Fruit fly (Drosophila melanogaster) whole organism, embryonic: ENCODE measurements around the gene CG15725.
A peak's percentile ranks its signal among the peaks of the same experiment; 100 is the strongest.

Experiments used
- Antp ChIP-seq: fragments of 200-800 bp; sonication (Bioruptor generic); optimal IDR thresholded peaks from 3 replicates; lab custom pipeline; 2016; ENCODE audit warnings: missing biosample characterization, missing genetic modification characterization
- Bgb ChIP-seq: fragments of 200-800 bp; sonication (Bioruptor generic); IDR thresholded peaks from 2 replicates; pipeline ENCODE4 v1.3.6; 2022; ENCODE audit warnings: missing biosample characterization, missing genetic modification characterization; ENCODE audit not compliant: partially characterized antibody
- CG11085 ChIP-seq: fragments of 200-800 bp; sonication (Bioruptor generic); IDR thresholded peaks from 2 replicates; pipeline ENCODE4 v1.3.6; 2022; ENCODE audit warnings: missing biosample characterization, missing genetic modification characterization
- CG11093 ChIP-seq: fragments of 200-800 bp; sonication (Bioruptor generic); IDR thresholded peaks from 3 replicates; pipeline ENCODE4 v1.3.6; 2022; ENCODE audit warnings: missing biosample characterization, missing genetic modification characterization
- CG11247 ChIP-seq: fragments of 200-800 bp; sonication (Bioruptor generic); IDR thresholded peaks from 2 replicates; pipeline ENCODE4 v1.3.6; 2022; ENCODE audit warnings: missing biosample characterization, missing genetic modification characterization
- CG11504 ChIP-seq: fragments of 200-800 bp; sonication (Bioruptor generic); optimal IDR thresholded peaks from 3 replicates; lab custom pipeline; 2019; ENCODE audit warnings: missing biosample characterization, mild to moderate bottlenecking, missing genetic modification characterization, moderate library complexity
- CG14710 ChIP-seq: fragments of 200-800 bp; sonication (Bioruptor generic); optimal IDR thresholded peaks from 3 replicates; lab custom pipeline; 2019; ENCODE audit warnings: missing biosample characterization, mild to moderate bottlenecking, missing genetic modification characterization, moderate library complexity
- CG1602 ChIP-seq: fragments of 200-800 bp; sonication (Bioruptor generic); optimal IDR thresholded peaks from 3 replicates; lab custom pipeline; 2016; ENCODE audit warnings: missing biosample characterization, missing genetic modification characterization
- CG1603 ChIP-seq: fragments of 200-800 bp; sonication (Bioruptor generic); optimal IDR thresholded peaks from 2 replicates; lab custom pipeline; 2019; ENCODE audit warnings: missing biosample characterization, mild to moderate bottlenecking, missing genetic modification characterization, moderate library complexity
- CG17186 ChIP-seq: fragments of 200-800 bp; sonication (Bioruptor generic); optimal IDR thresholded peaks from 3 replicates; lab custom pipeline; 2017; ENCODE audit warnings: missing biosample characterization, missing genetic modification reagents, missing genetic modification characterization
- CG2116 ChIP-seq: fragments of 200-800 bp; sonication (Bioruptor generic); optimal IDR thresholded peaks from 3 replicates; lab custom pipeline; 2018; ENCODE audit warnings: missing biosample characterization, mild to moderate bottlenecking, missing genetic modification characterization
- CG31224 ChIP-seq: fragments of 200-800 bp; sonication (Bioruptor generic); IDR thresholded peaks from 2 replicates; pipeline ENCODE4 v1.3.6; 2022; ENCODE audit warnings: missing biosample characterization, missing genetic modification characterization
- CG31441 ChIP-seq: fragments of 200-800 bp; sonication (Bioruptor generic); IDR thresholded peaks from 2 replicates; pipeline ENCODE4 v1.3.6; 2022; ENCODE audit warnings: missing biosample characterization, missing genetic modification characterization
- CG32767 ChIP-seq: fragments of 200-800 bp; sonication (Bioruptor generic); IDR thresholded peaks from 2 replicates; pipeline ENCODE4 v1.3.6; 2022; ENCODE audit warnings: missing biosample characterization, missing genetic modification characterization
- CG33557 ChIP-seq: fragments of 200-800 bp; sonication (Bioruptor generic); optimal IDR thresholded peaks from 2 replicates; lab custom pipeline; 2019; ENCODE audit warnings: missing biosample characterization, mild to moderate bottlenecking, missing genetic modification characterization, moderate library complexity
- CG4282 ChIP-seq: fragments of 200-800 bp; sonication (Bioruptor generic); optimal IDR thresholded peaks from 2 replicates; lab custom pipeline; 2016; ENCODE audit warnings: missing biosample characterization, missing genetic modification characterization
- CG5953 ChIP-seq: fragments of 200-800 bp; sonication (Bioruptor generic); IDR thresholded peaks from 2 replicates; pipeline ENCODE4 v1.3.6; 2022; ENCODE audit warnings: missing biosample characterization, missing genetic modification characterization
- CG6272 ChIP-seq: fragments of 200-800 bp; sonication (Bioruptor generic); IDR thresholded peaks from 2 replicates; pipeline ENCODE4 v1.3.6; 2022; ENCODE audit warnings: missing biosample characterization, missing genetic modification characterization
- CG8924 ChIP-seq: fragments of 200-800 bp; optimal IDR thresholded peaks from 3 replicates; lab custom pipeline; 2019; ENCODE audit warnings: missing biosample characterization, mild to moderate bottlenecking, missing genetic modification characterization, moderate library complexity
- Dek ChIP-seq: fragments of 200-800 bp; sonication (Bioruptor generic); optimal IDR thresholded peaks from 3 replicates; lab custom pipeline; 2019; ENCODE audit warnings: missing biosample characterization, mild to moderate bottlenecking, missing genetic modification characterization, moderate library complexity
- Doc3 ChIP-seq: fragments of 200-800 bp; sonication (Bioruptor generic); IDR thresholded peaks from 3 replicates; pipeline ENCODE4 v1.3.6; 2022; ENCODE audit warnings: missing biosample characterization, missing genetic modification characterization; ENCODE audit not compliant: partially characterized antibody
- Eip74EF ChIP-seq, 2 experiments: fragments of 200-800 bp in 1 of 2; fragments of >200 bp in 1 of 2; sonication (Bioruptor generic) in 1 of 2; optimal IDR thresholded peaks; 2 replicates each; lab custom pipeline; 2017 to 2019; ENCODE audit warnings: missing biosample characterization in 2 of 2, missing genetic modification characterization in 2 of 2, mild to moderate bottlenecking in 1 of 2, moderate library complexity in 1 of 2
- Hr39 ChIP-seq: fragments of >200 bp; optimal IDR thresholded peaks from 2 replicates; lab custom pipeline; 2017
- MESR4 ChIP-seq: fragments of 200-800 bp; sonication (Bioruptor generic); optimal IDR thresholded peaks from 2 replicates; lab custom pipeline; 2018; ENCODE audit warnings: missing biosample characterization, mild to moderate bottlenecking, missing genetic modification characterization, moderate library complexity
- Med ChIP-seq: fragments of 200-800 bp; sonication (Bioruptor generic); peaks from one replicate; lab custom pipeline; 2016; ENCODE audit warnings: missing biosample characterization, missing genetic modification characterization, mild to moderate bottlenecking, inconsistent platforms, moderate library complexity
- NFAT ChIP-seq: fragments of 200-800 bp; sonication (Bioruptor generic); IDR thresholded peaks from 2 replicates; pipeline ENCODE4 v1.3.6; 2022; ENCODE audit warnings: missing biosample characterization, missing genetic modification characterization
- Optix ChIP-seq: fragments of 200-800 bp; sonication (Bioruptor generic); IDR thresholded peaks from 3 replicates; pipeline ENCODE4 v1.3.6; 2022; ENCODE audit warnings: missing biosample characterization, missing genetic modification characterization
- Tbp ChIP-seq: fragments of >200 bp; optimal IDR thresholded peaks from 2 replicates; lab custom pipeline; 2018; ENCODE audit warnings: missing biosample characterization, missing genetic modification characterization
- YL-1 ChIP-seq: fragments of 200-800 bp; sonication (Bioruptor generic); optimal IDR thresholded peaks from 3 replicates; lab custom pipeline; 2017; ENCODE audit warnings: missing biosample characterization, mild to moderate bottlenecking, missing genetic modification characterization
- al ChIP-seq: fragments of 200-800 bp; sonication (Bioruptor generic); IDR thresholded peaks from 2 replicates; pipeline ENCODE4 v1.3.6; 2022; ENCODE audit warnings: missing biosample characterization, missing genetic modification characterization
- ap ChIP-seq: fragments of 200-800 bp; sonication (Bioruptor generic); IDR thresholded peaks from 2 replicates; pipeline ENCODE4 v1.3.6; 2022; ENCODE audit warnings: missing biosample characterization, missing genetic modification characterization
- ase ChIP-seq: fragments of 200-800 bp; sonication (Bioruptor generic); IDR thresholded peaks from 3 replicates; pipeline ENCODE4 v1.3.6; 2022; ENCODE audit warnings: missing biosample characterization, missing genetic modification characterization
- ato ChIP-seq: fragments of 200-800 bp; sonication (Bioruptor generic); IDR thresholded peaks from 2 replicates; pipeline ENCODE4 v1.3.6; 2022; ENCODE audit warnings: missing biosample characterization, missing genetic modification characterization; ENCODE audit not compliant: partially characterized antibody
- bigmax ChIP-seq: fragments of 200-800 bp; sonication (Bioruptor generic); optimal IDR thresholded peaks from 2 replicates; lab custom pipeline; 2018; ENCODE audit warnings: missing biosample characterization, mild to moderate bottlenecking, missing genetic modification characterization
- crc ChIP-seq: fragments of 200-800 bp; sonication (Bioruptor generic); optimal IDR thresholded peaks from 2 replicates; lab custom pipeline; 2016; ENCODE audit warnings: missing biosample characterization, missing genetic modification characterization
- disco-r ChIP-seq: fragments of 200-800 bp; sonication (Bioruptor generic); optimal IDR thresholded peaks from 2 replicates; lab custom pipeline; 2016; ENCODE audit warnings: missing biosample characterization, missing genetic modification characterization
- dpn ChIP-seq, 2 experiments: fragments of 200-800 bp; sonication (Bioruptor generic); optimal IDR thresholded peaks; 3 replicates each; lab custom pipeline; 2016; ENCODE audit warnings: missing biosample characterization in 2 of 2, missing genetic modification characterization in 2 of 2
- fd102C ChIP-seq: fragments of 200-800 bp; sonication (Bioruptor generic); optimal IDR thresholded peaks from 2 replicates; lab custom pipeline; 2018; ENCODE audit warnings: missing biosample characterization, mild to moderate bottlenecking, missing genetic modification characterization, moderate library complexity
- fd3F ChIP-seq: fragments of 200-800 bp; sonication (Bioruptor generic); optimal IDR thresholded peaks from 2 replicates; lab custom pipeline; 2018; ENCODE audit warnings: missing biosample characterization, mild to moderate bottlenecking, missing genetic modification characterization, moderate library complexity
- gcm ChIP-seq: fragments of 200-800 bp; sonication (Bioruptor generic); optimal IDR thresholded peaks from 2 replicates; lab custom pipeline; 2019; ENCODE audit warnings: missing biosample characterization, mild to moderate bottlenecking, missing genetic modification characterization, moderate library complexity
- her ChIP-seq: fragments of 200-800 bp; sonication (Bioruptor generic); optimal IDR thresholded peaks from 2 replicates; lab custom pipeline; 2016; ENCODE audit warnings: missing biosample characterization, missing genetic modification characterization
- hth ChIP-seq: fragments of >200 bp; optimal IDR thresholded peaks from 2 replicates; lab custom pipeline; 2017; ENCODE audit warnings: inconsistent platforms
- jigr1 ChIP-seq: fragments of 200-800 bp; sonication (Bioruptor generic); IDR thresholded peaks from 3 replicates; pipeline ENCODE4 v1.3.6; 2022; ENCODE audit warnings: missing biosample characterization, missing genetic modification characterization
- odd ChIP-seq: fragments of 200-800 bp; sonication (Bioruptor generic); optimal IDR thresholded peaks from 2 replicates; lab custom pipeline; 2017; ENCODE audit warnings: missing biosample characterization, mild to moderate bottlenecking, missing genetic modification characterization
- pfk ChIP-seq: fragments of 200-800 bp; sonication (Bioruptor generic); optimal IDR thresholded peaks from 2 replicates; lab custom pipeline; 2018; ENCODE audit warnings: missing biosample characterization, mild to moderate bottlenecking, missing genetic modification characterization, moderate library complexity
- pita ChIP-seq: fragments of 200-800 bp; sonication (Bioruptor generic); optimal IDR thresholded peaks from 2 replicates; lab custom pipeline; 2017; ENCODE audit warnings: missing biosample characterization, mild to moderate bottlenecking, missing genetic modification characterization
- pzg ChIP-seq: fragments of 200-800 bp; sonication (Bioruptor generic); optimal IDR thresholded peaks from 3 replicates; lab custom pipeline; 2018; ENCODE audit warnings: missing biosample characterization, mild to moderate bottlenecking, missing genetic modification characterization, moderate library complexity
- slbo ChIP-seq: fragments of 200-800 bp; sonication (Bioruptor generic); IDR thresholded peaks from 2 replicates; pipeline ENCODE4 v1.3.6; 2022; ENCODE audit warnings: missing biosample characterization, missing genetic modification characterization
- sna ChIP-seq: fragments of 200-800 bp; sonication (Bioruptor generic); IDR thresholded peaks from 2 replicates; pipeline ENCODE4 v1.3.6; 2022; ENCODE audit warnings: missing biosample characterization, missing genetic modification characterization; ENCODE audit not compliant: partially characterized antibody
- trem ChIP-seq: fragments of 200-800 bp; optimal IDR thresholded peaks from 3 replicates; lab custom pipeline; 2019; ENCODE audit warnings: missing biosample characterization, mild to moderate bottlenecking, missing genetic modification characterization, moderate library complexity

The CG15725 gene

dm6 chrX:12755017-12755563 is 49.4 kb downstream of the CG15725 start (continued):
- TF ChIP-seq CG5953, result peak; percentile 55; the same call in 1 of the 2 replicates
- peak; percentile 30; the same call in 1 of the 2 replicates for TF ChIP-seq CG31441 (GFP tag; lab: Robert Waterston, UW)
- TF ChIP-seq hth (lab: Kevin White, UChicago), result no peak
- no peak for TF ChIP-seq Doc3
- TF ChIP-seq YL-1, result no peak
- peak; percentile 2 for TF ChIP-seq gcm (GFP tag; lab: Kevin White, UChicago)
- TF ChIP-seq Med (GFP tag; lab: Kevin White, UChicago), result peak; percentile 96
- TF ChIP-seq Tbp (GFP tag; lab: Kevin White, UChicago), result no peak
- peak; percentile 55; the same call in 2 of the 3 replicates for TF ChIP-seq jigr1 (GFP tag; lab: Robert Waterston, UW)
- TF ChIP-seq CG11085, result peak; percentile 77
- no peak for TF ChIP-seq MESR4 (GFP tag; lab: Kevin White, UChicago)
- TF ChIP-seq CG32767 (GFP tag; lab: Robert Waterston, UW), result peak; percentile 75
- TF ChIP-seq disco-r (GFP tag; lab: Kevin White, UChicago), result no peak
- TF ChIP-seq pzg (GFP tag; lab: Kevin White, UChicago), result no peak
- TF ChIP-seq CG31224 (GFP tag; lab: Robert Waterston, UW), result peak; percentile 74
- TF ChIP-seq crc, result peak; percentile 37
- TF ChIP-seq CG6272 (GFP tag; lab: Robert Waterston, UW), result peak; percentile 67; the same call in 1 of the 2 replicates
- TF ChIP-seq CG11504 (tag; lab: Kevin White, UChicago), result peak; percentile 74
- TF ChIP-seq Antp, result peak; percentile 39
- TF ChIP-seq CG2116 (GFP tag; lab: Kevin White, UChicago), result peak; percentile 13
- TF ChIP-seq Hr39, result no peak
- TF ChIP-seq ato (GFP tag; lab: Robert Waterston, UW), result no peak
- peak in 1 of 2 experiments; percentile 27 for TF ChIP-seq Eip74EF (GFP tag; optimal IDR thresholded peaks at IDR 0.05; lab: Kevin White, UChicago)
- 0 out of 3 replicates have a peak, but pooled peaks have one; percentile 22 for TF ChIP-seq CG11093
- peak; percentile 59 for TF ChIP-seq fd3F (GFP tag; lab: Kevin White, UChicago)
- TF ChIP-seq Dek, result peak; percentile 79
- peak; percentile 58; the same call in 1 of the 3 replicates for TF ChIP-seq ase
- no peak for TF ChIP-seq CG4282
- peak; percentile 61 for TF ChIP-seq ap (GFP tag; lab: Robert Waterston, UW)
- peak; percentile 61 for TF ChIP-seq CG1603 (tag; lab: Kevin White, UChicago)
- TF ChIP-seq dpn (GFP tag; optimal IDR thresholded peaks at IDR 0.05; lab: Kevin White, UChicago), result peak; percentile 53 to 64
- no peak for TF ChIP-seq pita (GFP tag; lab: Kevin White, UChicago)
- TF ChIP-seq trem (tag; lab: Kevin White, UChicago), result no peak
- TF ChIP-seq odd (GFP tag; lab: Kevin White, UChicago), result peak; percentile 39
- no peak; the same call in 2 of the 3 replicates for TF ChIP-seq Optix (GFP tag; lab: Robert Waterston, UW)
- TF ChIP-seq sna (GFP tag; lab: Robert Waterston, UW), result no peak
- no peak for TF ChIP-seq bigmax (GFP tag; lab: Kevin White, UChicago)
- TF ChIP-seq CG17186, result no peak
- peak; percentile 91 for TF ChIP-seq slbo (GFP tag; lab: Robert Waterston, UW)
- TF ChIP-seq her, result peak; percentile 48
- no peak for TF ChIP-seq fd102C (GFP tag; lab: Kevin White, UChicago)
- no peak for TF ChIP-seq CG33557 (GFP tag; lab: Kevin White, UChicago)
- TF ChIP-seq CG14710 (tag; lab: Kevin White, UChicago), result no peak
- no peak for TF ChIP-seq CG1602 (GFP tag; lab: Kevin White, UChicago)
- no peak for TF ChIP-seq pfk (GFP tag; lab: Kevin White, UChicago)
- peak; percentile 81 for TF ChIP-seq NFAT (GFP tag; lab: Robert Waterston, UW)
- TF ChIP-seq CG11247 (GFP tag; lab: Robert Waterston, UW), result peak; percentile 61
- TF ChIP-seq al (GFP tag; lab: Robert Waterston, UW), result peak; percentile 90
- no peak for TF ChIP-seq Bgb (GFP tag; lab: Robert Waterston, UW)
- peak; percentile 70 for TF ChIP-seq CG8924
